Fruit fly (Drosophila melanogaster): Measurements from ENCODE around the gene CG14079.

DNA sequence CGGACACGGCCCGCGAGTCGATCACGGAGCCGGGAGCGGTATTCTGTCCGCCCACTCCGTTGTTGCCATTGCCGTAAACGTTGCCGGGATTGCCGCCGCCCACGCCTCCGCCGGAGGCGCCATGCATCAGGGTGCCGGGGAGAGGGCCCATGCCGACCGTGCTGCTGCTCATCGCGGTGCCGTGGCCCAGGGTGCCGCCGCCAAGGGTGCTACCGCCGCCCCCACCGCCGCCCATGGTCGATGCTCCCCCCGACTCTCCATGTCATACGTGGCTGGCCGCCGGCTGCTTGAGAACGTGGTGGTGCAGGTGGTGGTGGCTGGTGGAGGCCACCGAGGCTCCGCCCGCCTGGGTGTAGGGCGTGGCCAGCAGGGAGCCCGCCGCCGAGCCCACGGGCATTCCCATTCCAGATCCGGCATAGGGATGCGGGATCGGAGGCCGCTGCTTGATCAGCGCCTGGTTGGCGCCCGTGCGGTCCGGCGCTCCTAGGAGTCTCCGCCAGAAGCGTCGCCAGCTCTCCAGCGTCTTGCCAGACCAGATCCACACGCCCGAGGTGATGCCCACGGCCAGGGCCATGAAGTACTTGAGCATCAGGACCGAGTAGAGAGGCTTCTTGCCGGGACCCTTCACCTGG is 46.3 kb downstream of the CG14079 start:
- no peak for TF ChIP-seq Myc (optimal IDR thresholded peaks at IDR 0.05)
- no peak for TF ChIP-seq psq (optimal IDR thresholded peaks at IDR 0.05)
- TF ChIP-seq ttk (optimal IDR thresholded peaks at IDR 0.05), result no peak
- TF ChIP-seq Sin3A (optimal IDR thresholded peaks at IDR 0.05), result no peak
- TF ChIP-seq h (optimal IDR thresholded peaks at IDR 0.05), result no peak

All from Kc167 (cell line).